Worm (Caenorhabditis elegans): ENCODE results near the gene F19C7.3.

ce11 chrIV:4623852-4624251 is 26.9 kb downstream of the F19C7.3 start:
- TF ChIP-seq mdl-1 (tag; optimal IDR thresholded peaks at IDR 0.05) (no peak), nhr-48 (tag; optimal IDR thresholded peaks at IDR 0.05) (no peak)
